Fruit fly (Drosophila melanogaster): ENCODE results near the gene CG4956.

DNA sequence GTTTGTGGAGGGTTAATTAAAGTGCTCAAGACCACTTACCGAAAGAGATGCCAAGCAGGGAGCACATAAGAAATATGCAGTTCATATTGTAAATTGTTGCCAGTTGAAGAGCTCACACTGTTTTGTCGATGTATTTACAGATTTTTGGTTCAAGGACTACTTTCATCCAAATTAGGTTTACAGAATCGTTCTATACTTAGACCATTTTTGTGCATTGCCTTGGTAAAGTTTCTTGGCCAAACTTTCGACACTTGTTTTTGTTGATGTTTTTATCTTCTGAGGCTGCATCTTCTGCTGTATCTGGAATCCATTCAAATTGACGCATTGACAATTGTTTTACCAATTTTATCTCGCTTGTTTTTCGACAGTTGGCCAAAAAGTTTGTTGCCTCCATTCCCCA, 12.3 kb upstream of the CG4956 start, which contains the start of gene CG31093:
- no peak for TF ChIP-seq CG8478 (optimal IDR thresholded peaks at IDR 0.05)
- TF ChIP-seq CTCF (optimal IDR thresholded peaks at IDR 0.05), result no peak

Data from S2 (cell line).